Worm (Caenorhabditis elegans): ENCODE results near the gene myo-2.

The myo-2 gene

DNA sequence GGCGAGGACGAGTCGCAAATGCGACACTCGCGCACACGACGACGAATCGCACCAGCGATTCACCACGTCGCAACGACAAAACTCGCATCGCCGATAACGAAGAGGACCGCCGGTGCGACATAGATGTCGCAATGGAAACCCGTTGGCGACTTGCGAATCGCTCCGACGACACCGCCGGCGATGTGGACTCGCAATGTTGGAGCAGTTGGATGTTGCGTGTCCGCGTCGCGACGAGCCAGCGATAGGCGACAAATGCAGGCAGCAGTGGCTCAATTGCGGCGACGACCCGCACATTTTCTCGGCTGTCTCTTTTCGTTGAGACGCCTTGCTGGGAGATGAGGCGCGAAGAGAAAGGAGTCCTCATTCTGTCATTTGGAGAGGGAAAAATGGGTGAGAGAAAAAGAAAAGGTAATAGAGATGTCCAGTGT is 15.7 kb upstream of the myo-2 start (continued):
- no peak for TF ChIP-seq fos-1 (tag; optimal IDR thresholded peaks at IDR 0.05)
- no peak for TF ChIP-seq nhr-11 (tag; optimal IDR thresholded peaks at IDR 0.05)
- no peak for TF ChIP-seq mdl-1 (tag; optimal IDR thresholded peaks at IDR 0.05)
- TF ChIP-seq sptf-1 (tag; optimal IDR thresholded peaks at IDR 0.05), result no peak
- TF ChIP-seq fkh-8 (tag; optimal IDR thresholded peaks at IDR 0.05), result peak; percentile 90
- no peak for TF ChIP-seq grh-1 (GFP tag; IDR thresholded peaks at IDR 0.05)
- no peak for TF ChIP-seq unc-62 (GFP tag; optimal IDR thresholded peaks at IDR 0.05)
- TF ChIP-seq nhr-84 (tag; optimal IDR thresholded peaks at IDR 0.05), result no peak
- TF ChIP-seq ceh-90 (tag; optimal IDR thresholded peaks at IDR 0.05), result no peak
- TF ChIP-seq F16B12.6 (tag; optimal IDR thresholded peaks at IDR 0.05), result no peak
- no peak for TF ChIP-seq lin-39 (tag; optimal IDR thresholded peaks at IDR 0.05)
- no peak for TF ChIP-seq nhr-76 (tag; optimal IDR thresholded peaks at IDR 0.05)
- no peak for TF ChIP-seq unc-30 (tag; optimal IDR thresholded peaks at IDR 0.05)
- no peak for TF ChIP-seq Y116A8C.19 (tag; optimal IDR thresholded peaks at IDR 0.05; ENCODE audit: borderline replicate concordance)
- TF ChIP-seq ceh-63 (GFP tag; optimal IDR thresholded peaks at IDR 0.05), result no peak
- peak; percentile 75 for TF ChIP-seq lin-14 (GFP tag; optimal IDR thresholded peaks at IDR 0.05)
- TF ChIP-seq ces-1 (GFP tag; optimal IDR thresholded peaks at IDR 0.05), result no peak
- peak; percentile 12 for TF ChIP-seq sox-4 (tag; optimal IDR thresholded peaks at IDR 0.05)
- peak in 2 of 3 experiments; percentile 25 to 34 for TF ChIP-seq ceh-82 (tag; optimal IDR thresholded peaks at IDR 0.05)
- peak; percentile 24; the same call in 1 of the 2 replicates for TF ChIP-seq nhr-19 (GFP tag; conservative IDR thresholded peaks at IDR 0.05)
- TF ChIP-seq jun-1 (tag; optimal IDR thresholded peaks at IDR 0.05), result peak; percentile 35
- no peak for TF ChIP-seq nhr-28 (tag; optimal IDR thresholded peaks at IDR 0.05)
- TF ChIP-seq nhr-237 (tag; optimal IDR thresholded peaks at IDR 0.05), result no peak
- no peak for TF ChIP-seq sup-37 (GFP tag; optimal IDR thresholded peaks at IDR 0.05)
- TF ChIP-seq unc-86 (tag; optimal IDR thresholded peaks at IDR 0.05), result peak; percentile 26
- peak in 1 of 2 experiments; percentile 21 for TF ChIP-seq ztf-11 (tag; optimal IDR thresholded peaks at IDR 0.05)
- TF ChIP-seq pax-3 (tag; optimal IDR thresholded peaks at IDR 0.05), result peak; percentile 73
- peak; percentile 17 for TF ChIP-seq skn-1 (tag; optimal IDR thresholded peaks at IDR 0.05)
- TF ChIP-seq fkh-10 (GFP tag; optimal IDR thresholded peaks at IDR 0.05), result peak; percentile 64
- TF ChIP-seq nhr-71 (tag; optimal IDR thresholded peaks at IDR 0.05), result peak; percentile 60
- no peak for TF ChIP-seq zip-4 (GFP tag; optimal IDR thresholded peaks at IDR 0.05)
- TF ChIP-seq rnt-1 (tag; optimal IDR thresholded peaks at IDR 0.05), result peak; percentile 43
- TF ChIP-seq ceh-8 (GFP tag; optimal IDR thresholded peaks at IDR 0.05), result no peak
- no peak for TF ChIP-seq efl-3 (GFP tag; optimal IDR thresholded peaks at IDR 0.05)
- 0 out of 2 replicates have a peak, but pooled peaks have one; percentile 19 for TF ChIP-seq ceh-88 (GFP tag; IDR thresholded peaks at IDR 0.05)
- TF ChIP-seq lin-15B (tag; optimal IDR thresholded peaks at IDR 0.05), result no peak
- TF ChIP-seq tlp-1 (tag; optimal IDR thresholded peaks at IDR 0.05), result no peak
- TF ChIP-seq nhr-12 (tag; optimal IDR thresholded peaks at IDR 0.05), result no peak
- TF ChIP-seq C04F5.9 (tag; optimal IDR thresholded peaks at IDR 0.05), result no peak
- peak; percentile 54 for TF ChIP-seq egl-13 (tag; optimal IDR thresholded peaks at IDR 0.05)
- peak; percentile 27 for TF ChIP-seq tbx-2 (tag; optimal IDR thresholded peaks at IDR 0.05)
- no peak for TF ChIP-seq lsy-2 (tag; optimal IDR thresholded peaks at IDR 0.05)
- TF ChIP-seq ets-5 (GFP tag; IDR thresholded peaks at IDR 0.05), result no peak

DNA sequence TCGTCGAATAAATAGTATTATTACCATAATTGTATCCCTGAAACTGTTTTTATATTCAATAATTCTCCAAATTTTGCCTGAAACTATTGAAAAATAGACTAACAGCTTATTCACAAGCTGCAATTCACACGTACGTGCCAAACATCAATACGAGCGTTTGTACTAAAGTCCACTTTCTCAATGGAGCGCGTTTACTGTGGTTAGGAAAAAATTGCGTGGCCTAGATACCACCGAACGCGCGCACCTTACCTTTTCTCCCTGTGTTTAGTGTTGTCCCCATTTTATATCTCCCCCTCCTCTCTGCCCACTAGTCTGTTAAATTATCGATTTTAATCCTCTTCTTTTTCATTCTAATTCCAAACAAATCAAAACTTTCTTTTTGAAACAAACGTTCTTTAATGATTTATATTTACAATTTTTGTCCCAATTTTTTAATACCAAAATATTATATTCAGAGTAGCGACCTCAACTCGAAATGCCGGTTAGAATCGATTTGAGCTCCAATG is 13.5 kb upstream of the myo-2 start, which contains the start of the genes T18D3.9 and T18D3.1:
Gene T18D3.9, minus strand, starts transcription at position 168 of the 506 bp plus-strand sequence.
Gene T18D3.1, plus strand, starts transcription at position 456 of the 506 bp plus-strand sequence.
- TF ChIP-seq lin-13 (GFP tag; optimal IDR thresholded peaks at IDR 0.05), result peak; percentile 35
- TF ChIP-seq zip-4 (GFP tag; optimal IDR thresholded peaks at IDR 0.05), result no peak
- no peak for TF ChIP-seq nhr-19 (GFP tag; conservative IDR thresholded peaks at IDR 0.05)
- TF ChIP-seq mdl-1 (tag; optimal IDR thresholded peaks at IDR 0.05), result peak in 1 of 2 experiments; percentile 20
- no peak for TF ChIP-seq mef-2 (tag; optimal IDR thresholded peaks at IDR 0.05)
- peak; percentile 23 for TF ChIP-seq tbx-2 (tag; optimal IDR thresholded peaks at IDR 0.05)
- no peak for TF ChIP-seq egl-13 (tag; optimal IDR thresholded peaks at IDR 0.05)
- no peak for TF ChIP-seq Y116A8C.19 (tag; optimal IDR thresholded peaks at IDR 0.05; ENCODE audit: borderline replicate concordance)
- no peak for TF ChIP-seq zag-1 (tag; optimal IDR thresholded peaks at IDR 0.05)
- no peak for TF ChIP-seq alr-1 (tag; optimal IDR thresholded peaks at IDR 0.05; ENCODE audit: borderline replicate concordance)
- TF ChIP-seq unc-30 (tag; optimal IDR thresholded peaks at IDR 0.05), result no peak
- no peak for TF ChIP-seq C04F5.9 (tag; optimal IDR thresholded peaks at IDR 0.05)
- TF ChIP-seq nhr-12 (tag; optimal IDR thresholded peaks at IDR 0.05), result no peak
- peak; percentile 49 for TF ChIP-seq snu-23 (GFP tag; optimal IDR thresholded peaks at IDR 0.05)
- no peak for TF ChIP-seq lin-39 (tag; optimal IDR thresholded peaks at IDR 0.05)
- peak; percentile 12 for TF ChIP-seq unc-130 (tag; optimal IDR thresholded peaks at IDR 0.05)
- no peak for TF ChIP-seq egl-27 (tag; optimal IDR thresholded peaks at IDR 0.05)
- no peak for TF ChIP-seq nhr-77 (tag; optimal IDR thresholded peaks at IDR 0.05)
- TF ChIP-seq ztf-11 (tag; optimal IDR thresholded peaks at IDR 0.05), result no peak
- TF ChIP-seq ceh-90 (tag; optimal IDR thresholded peaks at IDR 0.05), result no peak
- TF ChIP-seq ets-5 (GFP tag; IDR thresholded peaks at IDR 0.05), result no peak
- TF ChIP-seq lir-3 (tag; optimal IDR thresholded peaks at IDR 0.05; ENCODE audit: poor library complexity), result peak; percentile 1
- TF ChIP-seq efl-3 (GFP tag; optimal IDR thresholded peaks at IDR 0.05), result no peak

All from whole organism, L1 larva.